Worm (Caenorhabditis elegans): ENCODE results near the gene C33C12.7.
A peak's percentile ranks its signal among the peaks of the same experiment; 100 is the strongest.

C33C12.7 gene

DNA sequence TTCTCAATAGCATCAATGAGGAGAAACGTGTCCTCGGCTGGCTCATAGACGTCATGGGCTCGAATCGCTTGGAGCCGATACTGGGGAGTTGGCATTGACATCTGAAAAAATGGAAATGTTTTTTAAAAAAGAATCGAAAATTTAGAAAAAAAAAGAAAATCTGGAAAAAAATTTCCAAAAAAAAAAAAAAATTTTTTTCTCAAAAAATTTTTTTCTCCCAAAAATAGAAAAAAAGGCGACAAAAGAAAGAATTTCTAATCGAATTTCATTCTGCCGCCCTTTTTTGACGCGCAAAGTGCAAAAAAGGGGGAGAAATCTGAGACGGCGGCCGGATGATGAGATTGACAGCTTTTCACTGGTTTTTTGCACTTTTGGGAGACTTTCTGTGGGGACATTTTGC, 14.1 kb upstream of the C33C12.7 start, which contains the start of gene mtq-2:
Gene mtq-2, minus strand, starts transcription at position 101 of the 400 bp plus-strand sequence.
- TF ChIP-seq dpff-1 (tag; optimal IDR thresholded peaks at IDR 0.05) (no peak), Y79H2A.3 (GFP tag; conservative IDR thresholded peaks at IDR 0.05) (no peak)

DNA sequence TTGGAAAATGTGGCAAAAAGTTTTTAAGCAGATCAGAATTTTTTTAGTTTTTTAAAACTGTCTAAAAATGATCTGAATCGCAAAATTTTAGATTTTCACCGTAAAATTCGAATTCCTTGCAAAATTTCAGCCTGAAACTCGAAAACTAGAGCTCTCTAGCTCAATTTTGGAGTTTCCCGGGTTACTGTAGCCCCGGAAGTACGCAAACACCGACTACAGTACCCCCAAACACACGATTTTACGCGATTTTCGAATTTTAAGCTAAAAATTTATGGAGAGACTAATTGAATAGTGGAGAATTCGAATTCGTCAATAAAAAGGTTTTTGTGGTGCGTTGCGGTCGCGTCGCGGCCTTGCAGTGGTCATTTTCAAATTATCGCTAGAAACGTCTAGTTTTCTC, 11.5 kb upstream of the C33C12.7 start:
- TF ChIP-seq him-1 (tag; optimal IDR thresholded peaks at IDR 0.05): no peak
- no peak for TF ChIP-seq athp-1 (tag; optimal IDR thresholded peaks at IDR 0.05)
- TF ChIP-seq dpl-1 (GFP tag; optimal IDR thresholded peaks at IDR 0.05): no peak
- no peak for TF ChIP-seq ztf-22 (GFP tag; optimal IDR thresholded peaks at IDR 0.05)
- TF ChIP-seq lir-1 (GFP tag; conservative IDR thresholded peaks at IDR 0.05): no peak
- no peak for TF ChIP-seq snpc-1.1 (tag; optimal IDR thresholded peaks at IDR 0.05; ENCODE audit: insufficient read depth)
- no peak for TF ChIP-seq hlh-12 (tag; optimal IDR thresholded peaks at IDR 0.05)
- no peak for TF ChIP-seq unc-130 (GFP tag; optimal IDR thresholded peaks at IDR 0.05)
- no peak for TF ChIP-seq K12H6.12 (tag; optimal IDR thresholded peaks at IDR 0.05)
- TF ChIP-seq Y95B8A.8 (GFP tag; IDR thresholded peaks at IDR 0.05): no peak
- TF ChIP-seq bed-2 (GFP tag; IDR thresholded peaks at IDR 0.05): no peak
- no peak for TF ChIP-seq chd-7 (tag; optimal IDR thresholded peaks at IDR 0.05)
- no peak for TF ChIP-seq ccch-3 (GFP tag; optimal IDR thresholded peaks at IDR 0.05)
- TF ChIP-seq gei-17 (GFP tag; optimal IDR thresholded peaks at IDR 0.05): no peak
- no peak for TF ChIP-seq snpc-1.3 (tag; optimal IDR thresholded peaks at IDR 0.05; ENCODE audit: insufficient read depth)
- TF ChIP-seq nhr-120 (GFP tag; IDR thresholded peaks at IDR 0.05): no peak
- no peak for TF ChIP-seq F10E7.11 (tag; optimal IDR thresholded peaks at IDR 0.05)

DNA sequence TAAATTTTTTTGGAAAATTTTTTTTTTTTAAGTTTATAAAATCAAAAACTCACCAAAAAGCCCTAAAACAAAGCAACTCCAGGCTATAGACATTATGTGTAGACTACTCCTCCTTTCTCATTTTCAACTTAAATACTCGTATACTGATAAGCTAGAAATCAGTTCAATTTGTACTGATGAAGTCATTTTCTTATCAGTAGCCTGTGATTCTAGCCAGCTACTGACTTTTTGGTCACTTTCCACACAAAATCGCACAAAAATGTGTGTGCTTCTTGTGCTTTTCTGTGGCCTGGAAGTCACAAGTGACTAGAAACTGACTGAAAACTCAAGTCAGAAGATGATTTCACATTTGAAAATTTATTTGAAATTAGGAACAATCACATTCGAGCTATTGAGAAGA, 11.1 kb upstream of the C33C12.7 start, which contains the start of gene gba-2:
Gene gba-2, minus strand, starts transcription at position 106 of the 400 bp plus-strand sequence.
- TF ChIP-seq F23B12.7 (tag; optimal IDR thresholded peaks at IDR 0.05; ENCODE audit: insufficient read depth): no peak
- TF ChIP-seq hlh-26 (GFP tag; conservative IDR thresholded peaks at IDR 0.05): no peak
- no peak for TF ChIP-seq Y56A3A.18 (GFP tag; IDR thresholded peaks at IDR 0.05)
- no peak for TF ChIP-seq ceh-100 (GFP tag; IDR thresholded peaks at IDR 0.05)
- TF ChIP-seq bed-2 (GFP tag; IDR thresholded peaks at IDR 0.05): no peak
- TF ChIP-seq egrh-3 (GFP tag; IDR thresholded peaks at IDR 0.05): no peak
- no peak for TF ChIP-seq atf-7 (tag; optimal IDR thresholded peaks at IDR 0.05)
- peak; percentile 50 for TF ChIP-seq nhr-80 (tag; optimal IDR thresholded peaks at IDR 0.05)

DNA sequence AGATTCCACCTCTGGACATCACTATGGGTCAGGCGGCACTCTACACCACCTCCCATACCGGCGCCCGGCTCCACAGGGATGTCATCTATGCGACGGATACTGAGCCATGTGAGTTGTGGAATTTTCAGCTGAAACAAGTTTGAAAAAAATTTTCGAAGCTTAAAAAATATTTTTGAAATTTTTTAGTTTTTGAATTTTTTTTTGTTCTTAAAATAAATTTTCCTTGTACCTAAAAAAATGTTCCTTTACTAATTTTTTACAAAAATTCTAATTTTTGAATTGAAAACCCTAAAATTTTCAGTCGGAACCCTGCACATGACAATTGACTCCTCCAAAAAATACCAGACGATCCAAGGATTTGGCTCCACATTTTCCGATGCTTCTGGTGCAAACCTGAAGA, 2.5 kb upstream of the C33C12.7 start:
- no peak for TF ChIP-seq nfya-1 (tag; optimal IDR thresholded peaks at IDR 0.05; ENCODE audit: borderline replicate concordance, insufficient read depth)
- no peak for TF ChIP-seq lsy-27 (tag; optimal IDR thresholded peaks at IDR 0.05; ENCODE audit: borderline replicate concordance, insufficient read depth)
- TF ChIP-seq F23B12.7 (tag; optimal IDR thresholded peaks at IDR 0.05; ENCODE audit: insufficient read depth): no peak
- no peak for TF ChIP-seq ceh-58 (GFP tag; IDR thresholded peaks at IDR 0.05)
- TF ChIP-seq lin-40 (tag; optimal IDR thresholded peaks at IDR 0.05): no peak

DNA sequence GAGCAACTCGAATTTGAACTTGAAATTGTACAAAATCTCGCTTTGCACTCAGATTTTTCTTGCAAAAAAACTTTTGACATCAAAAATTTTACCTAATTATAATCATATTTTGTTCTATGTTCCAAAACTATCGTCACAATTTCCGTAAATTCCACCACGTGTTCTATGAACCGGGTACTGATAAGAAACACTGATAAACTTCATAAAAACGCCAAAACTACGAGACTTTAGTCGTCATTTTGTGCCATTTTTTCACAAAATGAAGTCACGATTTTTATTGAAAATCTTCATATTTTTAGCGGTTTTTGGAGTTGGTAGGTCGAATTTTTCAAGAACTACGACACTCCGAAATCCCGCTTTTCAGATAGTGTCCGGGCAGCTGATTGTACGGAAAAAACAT, 1.4 kb upstream of the C33C12.7 start, which contains the start of gene gba-1:
Gene gba-1, plus strand, starts transcription at position 54 of the 400 bp plus-strand sequence.
- TF ChIP-seq nhr-80 (tag; optimal IDR thresholded peaks at IDR 0.05): peak; percentile 38
- TF ChIP-seq dpff-1 (tag; optimal IDR thresholded peaks at IDR 0.05): no peak

DNA sequence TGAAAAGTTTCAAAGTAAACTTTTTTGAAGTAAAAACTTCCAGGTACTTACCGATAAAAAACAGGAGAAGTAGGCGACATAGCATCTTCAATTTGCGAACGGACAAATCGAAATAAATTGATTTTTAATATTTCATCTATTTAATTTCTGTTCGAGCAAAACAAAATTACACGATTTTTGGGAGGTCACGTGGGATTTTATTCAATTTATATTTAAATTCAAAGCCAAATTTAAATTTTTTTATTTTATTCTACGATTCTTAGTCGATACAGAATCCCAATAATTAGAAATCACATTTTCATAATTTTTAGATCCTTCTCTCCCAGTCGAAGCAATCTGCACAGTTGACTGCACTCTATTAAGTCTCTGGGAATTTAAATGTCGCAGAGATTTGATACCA, 5.2 kb downstream of the C33C12.7 start, which contains the start of gene C33C12.12:
Gene C33C12.12, minus strand, starts transcription at position 101 of the 400 bp plus-strand sequence.
- TF ChIP-seq ceh-58 (GFP tag; IDR thresholded peaks at IDR 0.05): no peak
- TF ChIP-seq snpc-1.1 (tag; optimal IDR thresholded peaks at IDR 0.05; ENCODE audit: insufficient read depth): no peak
- no peak for TF ChIP-seq tbp1 (GFP tag; optimal IDR thresholded peaks at IDR 0.05)
- no peak for TF ChIP-seq zim-3 (tag; optimal IDR thresholded peaks at IDR 0.05)
- no peak for TF ChIP-seq Y79H2A.3 (GFP tag; conservative IDR thresholded peaks at IDR 0.05)
- TF ChIP-seq egl-18 (GFP tag; IDR thresholded peaks at IDR 0.05): no peak
